Worm (Caenorhabditis elegans) whole organism, L1 larva: ENCODE results near the gene tag-191.

Experiments used
- aha-1 ChIP-seq: fragments of 150-350 bp; optimal IDR thresholded peaks from 2 replicates; lab custom pipeline; 2014; ENCODE audit warnings: missing biosample characterization, missing genetic modification characterization
- ama-1 ChIP-seq: fragments of 150-350 bp; optimal IDR thresholded peaks from 2 replicates; lab custom pipeline; 2014
- blmp-1 ChIP-seq: fragments of 150-350 bp; optimal IDR thresholded peaks from 2 replicates; lab custom pipeline; 2014; ENCODE audit warnings: missing biosample characterization, missing genetic modification characterization
- lin-13 ChIP-seq: fragments of 150-350 bp; optimal IDR thresholded peaks from 2 replicates; lab custom pipeline; 2014; ENCODE audit warnings: missing biosample characterization, missing genetic modification reagents, missing genetic modification characterization
- lin-39 ChIP-seq: fragments of 150-350 bp; optimal IDR thresholded peaks from 2 replicates; lab custom pipeline; 2014; ENCODE audit warnings: missing biosample characterization, missing genetic modification reagents, missing genetic modification characterization
- snpc-4 ChIP-seq: fragments of 150-350 bp; optimal IDR thresholded peaks from 2 replicates; lab custom pipeline; 2014; ENCODE audit warnings: missing biosample characterization, missing genetic modification characterization

DNA sequence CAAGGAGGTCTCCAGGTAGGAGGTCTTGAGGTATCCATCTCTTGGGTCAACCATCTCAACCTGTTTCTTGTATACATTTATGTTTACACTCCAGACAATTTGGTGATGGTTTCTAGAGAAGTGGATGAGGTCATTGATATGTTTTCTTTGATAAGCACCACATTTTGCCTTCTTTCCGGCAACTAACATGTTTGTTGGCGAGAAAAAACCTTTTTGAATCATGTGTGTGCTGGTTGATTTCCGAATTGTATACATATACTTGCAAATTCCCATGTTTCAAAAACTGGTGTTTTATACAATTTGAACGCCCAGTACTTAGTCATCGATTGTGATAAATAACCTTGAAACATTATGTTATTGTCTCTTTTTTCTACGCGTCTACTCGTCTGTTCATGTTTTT lies 32.1 kb downstream of the tag-191 start:
- no peak for TF ChIP-seq ama-1 (lab: Kevin White, UChicago)
- TF ChIP-seq blmp-1 (tag; lab: Kevin White, UChicago), result no peak
- no peak for TF ChIP-seq snpc-4
- TF ChIP-seq aha-1 (tag; lab: Kevin White, UChicago), result no peak
- TF ChIP-seq lin-39 (tag; lab: Kevin White, UChicago), result no peak
- TF ChIP-seq lin-13, result no peak
